Worm (Caenorhabditis elegans) whole organism, young adult: Measurements from ENCODE around the gene rpl-29.
A peak's percentile ranks its signal among the peaks of the same experiment; 100 is the strongest.

Source experiments
- B0336.3 ChIP-seq: fragments of 200-800 bp; sonication (Bioruptor generic); IDR thresholded peaks from 2 replicates; pipeline ENCODE4 v1.3.6; 2022; ENCODE audit warnings: missing genetic modification characterization, missing compliant biosample characterization
- C06A6.2 ChIP-seq: fragments of 200-800 bp; sonication (Bioruptor generic); conservative IDR thresholded peaks from 2 replicates; pipeline ENCODE4 v1.3.6; 2022; ENCODE audit warnings: missing genetic modification characterization, missing compliant biosample characterization
- F33H1.4 ChIP-seq: fragments of 200-800 bp; sonication (Bioruptor generic); IDR thresholded peaks from 2 replicates; pipeline ENCODE4 v1.3.6; 2022; ENCODE audit warnings: missing genetic modification reagents, missing genetic modification characterization, missing compliant biosample characterization
- F57A8.1 ChIP-seq: fragments of 200-800 bp; sonication (Bioruptor generic); optimal IDR thresholded peaks from 2 replicates; lab custom pipeline; 2018; ENCODE audit warnings: mild to moderate bottlenecking, missing genetic modification characterization, moderate library complexity, missing compliant biosample characterization
- K12H6.12 ChIP-seq: fragments of 200-800 bp; sonication (Bioruptor generic); optimal IDR thresholded peaks from 2 replicates; lab custom pipeline; 2018; ENCODE audit warnings: mild to moderate bottlenecking, missing genetic modification characterization, missing compliant biosample characterization
- Y53G8AR.9 ChIP-seq: fragments of 200-800 bp; sonication (Bioruptor generic); conservative IDR thresholded peaks from 2 replicates; pipeline ENCODE4 v1.3.6; 2022; ENCODE audit warnings: missing genetic modification reagents, missing genetic modification characterization, missing compliant biosample characterization
- Y56A3A.18 ChIP-seq: fragments of 200-800 bp; sonication (Bioruptor generic); IDR thresholded peaks from 2 replicates; pipeline ENCODE4 v1.3.6; 2022; ENCODE audit warnings: missing genetic modification reagents, missing genetic modification characterization, missing compliant biosample characterization
- ama-1 ChIP-seq, 3 experiments: fragments of 150-350 bp in 1 of 3; sonication (generic microtip) in 2 of 3; optimal IDR thresholded peaks; 2 replicates each; lab custom pipeline; 2014 to 2018; ENCODE audit warnings: missing biosample characterization in 2 of 3, missing genetic modification characterization in 2 of 3, missing genetic modification reagents in 2 of 3
- atf-7 ChIP-seq: sonication (generic microtip); optimal IDR thresholded peaks from 2 replicates; lab custom pipeline; 2017; ENCODE audit warnings: mild to moderate bottlenecking, missing genetic modification characterization, missing compliant biosample characterization
- athp-1 ChIP-seq: sonication (generic microtip); optimal IDR thresholded peaks from 2 replicates; lab custom pipeline; 2017; ENCODE audit warnings: mild to moderate bottlenecking, missing genetic modification characterization, missing compliant biosample characterization
- attf-3 ChIP-seq: fragments of 200-800 bp; sonication (Bioruptor generic); conservative IDR thresholded peaks from 2 replicates; pipeline ENCODE4 v1.3.6; 2022; ENCODE audit warnings: missing genetic modification reagents, missing genetic modification characterization, missing compliant biosample characterization
- attf-6 ChIP-seq: fragments of 200-800 bp; sonication (Bioruptor generic); IDR thresholded peaks from 2 replicates; pipeline ENCODE4 v1.3.6; 2022; ENCODE audit warnings: missing genetic modification reagents, missing genetic modification characterization, missing compliant biosample characterization
- cebp-1 ChIP-seq, 2 experiments: fragments of 200-800 bp in 1 of 2; sonication (Bioruptor generic) in 1 of 2; sonication (generic microtip) in 1 of 2; IDR thresholded peaks in 1 of 2; optimal IDR thresholded peaks in 1 of 2; 2 replicates each; pipeline versions ENCODE4 v1.3.6 to Lab custom; 2017 to 2022; ENCODE audit warnings: missing compliant biosample characterization in 2 of 2, missing genetic modification characterization in 2 of 2, mild to moderate bottlenecking in 1 of 2, missing genetic modification reagents in 1 of 2, moderate library complexity in 1 of 2
- ceh-100 ChIP-seq: fragments of 200-800 bp; sonication (Bioruptor generic); IDR thresholded peaks from 2 replicates; pipeline ENCODE4 v1.3.6; 2022; ENCODE audit warnings: missing genetic modification reagents, missing genetic modification characterization, missing compliant biosample characterization
- ceh-91 ChIP-seq: fragments of 200-800 bp; sonication (Bioruptor generic); IDR thresholded peaks from 2 replicates; pipeline ENCODE4 v1.3.6; 2022; ENCODE audit warnings: missing genetic modification reagents, missing genetic modification characterization, missing compliant biosample characterization
- chd-7 ChIP-seq: sonication (generic microtip); optimal IDR thresholded peaks from 2 replicates; lab custom pipeline; 2016; ENCODE audit warnings: mild to moderate bottlenecking, missing genetic modification characterization, moderate library complexity, missing compliant biosample characterization
- die-1 ChIP-seq: sonication (generic microtip); optimal IDR thresholded peaks from 2 replicates; lab custom pipeline; 2016; ENCODE audit warnings: missing genotype, mild to moderate bottlenecking, missing genetic modification characterization, missing compliant biosample characterization
- egl-18 ChIP-seq: fragments of 200-800 bp; sonication (Bioruptor generic); IDR thresholded peaks from 2 replicates; pipeline ENCODE4 v1.3.6; 2022; ENCODE audit warnings: missing genetic modification reagents, missing genetic modification characterization, missing compliant biosample characterization
- fkh-3 ChIP-seq: sonication (generic microtip); optimal IDR thresholded peaks from 2 replicates; lab custom pipeline; 2016; ENCODE audit warnings: mild to moderate bottlenecking, missing genetic modification characterization, missing compliant biosample characterization
- gei-17 ChIP-seq: fragments of 200-800 bp; sonication (Bioruptor generic); optimal IDR thresholded peaks from 2 replicates; lab custom pipeline; 2018; ENCODE audit warnings: mild to moderate bottlenecking, missing genetic modification characterization, missing compliant biosample characterization
- hlh-12 ChIP-seq: sonication (generic microtip); optimal IDR thresholded peaks from 2 replicates; lab custom pipeline; 2016; ENCODE audit warnings: missing genetic modification characterization, missing compliant biosample characterization
- hmg-1.2 ChIP-seq: fragments of 200-800 bp; sonication (Bioruptor generic); IDR thresholded peaks from 2 replicates; pipeline ENCODE4 v1.3.6; 2022; ENCODE audit warnings: missing genetic modification reagents, missing genetic modification characterization, missing compliant biosample characterization
- lin-54 ChIP-seq: fragments of 200-800 bp; sonication (Bioruptor generic); optimal IDR thresholded peaks from 2 replicates; lab custom pipeline; 2018; ENCODE audit warnings: mild to moderate bottlenecking, missing genetic modification characterization, missing compliant biosample characterization
- lsl-1 ChIP-seq: fragments of 200-800 bp; sonication (Bioruptor generic); optimal IDR thresholded peaks from 2 replicates; lab custom pipeline; 2018; ENCODE audit warnings: mild to moderate bottlenecking, missing genetic modification characterization, moderate library complexity, missing compliant biosample characterization
- madf-10 ChIP-seq: sonication (generic microtip); optimal IDR thresholded peaks from 2 replicates; lab custom pipeline; 2016; ENCODE audit warnings: mild to moderate bottlenecking, missing genetic modification characterization, missing compliant biosample characterization
- nfya-1 ChIP-seq: sonication (generic microtip); optimal IDR thresholded peaks from 2 replicates; lab custom pipeline; 2017; ENCODE audit warnings: antibody characterized with exemption, missing compliant biosample characterization, missing genetic modification characterization, borderline replicate concordance; ENCODE audit not compliant: insufficient read depth
- nfyb-1 ChIP-seq: fragments of 200-800 bp; sonication (Bioruptor generic); IDR thresholded peaks from 2 replicates; pipeline ENCODE4 v1.3.6; 2022; ENCODE audit warnings: missing genetic modification reagents, missing genetic modification characterization, missing compliant biosample characterization
- pbrm-1 ChIP-seq: fragments of 200-800 bp; sonication (Bioruptor generic); IDR thresholded peaks from 2 replicates; pipeline ENCODE4 v1.3.6; 2022; ENCODE audit warnings: missing genetic modification reagents, missing genetic modification characterization, missing compliant biosample characterization
- sdz-38 ChIP-seq: sonication (generic microtip); optimal IDR thresholded peaks from 2 replicates; lab custom pipeline; 2016; ENCODE audit warnings: missing genotype, missing genetic modification characterization, missing compliant biosample characterization
- snpc-3.4 ChIP-seq: sonication (generic microtip); optimal IDR thresholded peaks from 2 replicates; lab custom pipeline; 2017; ENCODE audit warnings: missing genetic modification characterization, mild to moderate bottlenecking, missing compliant biosample characterization, antibody characterized with exemption, moderate library complexity, missing genotype, missing genetic modification reagents
- snpc-4 ChIP-seq, 5 experiments: fragments of 150-350 bp in 1 of 5; sonication (generic microtip) in 4 of 5; optimal IDR thresholded peaks; 2 replicates each; lab custom pipeline; 2014 to 2018; ENCODE audit warnings: missing genetic modification characterization in 5 of 5, missing biosample characterization in 3 of 5, antibody characterized with exemption in 2 of 5, mild to moderate bottlenecking in 2 of 5, missing compliant biosample characterization in 2 of 5, missing genotype in 2 of 5, moderate library complexity in 2 of 5, missing genetic modification reagents in 1 of 5
- somi-1 ChIP-seq: fragments of 200-800 bp; sonication (Bioruptor generic); optimal IDR thresholded peaks from 2 replicates; lab custom pipeline; 2018; ENCODE audit warnings: mild to moderate bottlenecking, missing genetic modification characterization, missing compliant biosample characterization
- tbx-9 ChIP-seq: sonication (generic microtip); optimal IDR thresholded peaks from 2 replicates; lab custom pipeline; 2016; ENCODE audit warnings: borderline replicate concordance, missing genetic modification characterization, inconsistent platforms, missing compliant biosample characterization
- tlf-1 ChIP-seq: fragments of 200-800 bp; sonication (Bioruptor generic); optimal IDR thresholded peaks from 2 replicates; lab custom pipeline; 2018; ENCODE audit warnings: mild to moderate bottlenecking, missing genetic modification characterization, missing compliant biosample characterization
- unc-130 ChIP-seq: sonication (generic microtip); optimal IDR thresholded peaks from 2 replicates; lab custom pipeline; 2016; ENCODE audit warnings: missing genetic modification reagents, missing genetic modification characterization, missing compliant biosample characterization
- xnd-1 ChIP-seq: sonication (generic microtip); optimal IDR thresholded peaks from 2 replicates; lab custom pipeline; 2016; ENCODE audit warnings: missing genotype, missing genetic modification reagents, missing genetic modification characterization, missing compliant biosample characterization
- zfh-2 ChIP-seq: fragments of 200-800 bp; sonication (Bioruptor generic); conservative IDR thresholded peaks from 2 replicates; pipeline ENCODE4 v1.3.6; 2022; ENCODE audit warnings: missing genetic modification reagents, missing genetic modification characterization, missing compliant biosample characterization
- ztf-25 ChIP-seq: fragments of 200-800 bp; sonication (Bioruptor generic); IDR thresholded peaks from 2 replicates; pipeline ENCODE4 v1.3.6; 2022; ENCODE audit warnings: missing genetic modification reagents, missing genetic modification characterization, missing compliant biosample characterization
- ztf-28 ChIP-seq: fragments of 200-800 bp; sonication (Bioruptor generic); IDR thresholded peaks from 2 replicates; pipeline ENCODE4 v1.3.6; 2022; ENCODE audit warnings: missing genetic modification reagents, missing genetic modification characterization, missing compliant biosample characterization

The rpl-29 gene

ce11 chrIV:13879851-13880250 is 2.2 kb upstream of the rpl-29 start, which contains the start of gene B0513.4:
Gene B0513.4 (plus strand): TSS chrIV:13880151.
- TF ChIP-seq ztf-25 (GFP tag; lab: Robert Waterston, UW), result no peak
- peak; percentile 69 for TF ChIP-seq zfh-2 (GFP tag; lab: Robert Waterston, UW)
- TF ChIP-seq, all 124 proteins: peak for 1

- TF ChIP-seq lsl-1 (GFP tag; lab: Kevin White, UChicago) (peak; percentile 84), F33H1.4 (GFP tag; lab: Robert Waterston, UW) (peak; percentile 49), snpc-4 (GFP tag; optimal IDR thresholded peaks at IDR 0.05; lab: Kevin White, UChicago) (peak; percentile 9), snpc-4 (tag; optimal IDR thresholded peaks at IDR 0.05; lab: Kevin White, UChicago) (peak in 2 of 4 experiments; percentile 30 to 72), xnd-1 (peak; percentile 6), nfya-1 (no peak)
Observed at ce11 chrIV:13880370-13880769, 1.7 kb upstream of the rpl-29 start.

ce11 chrIV:13880803-13881202 is 1.2 kb upstream of the rpl-29 start:
- TF ChIP-seq madf-10 (tag; lab: Kevin White, UChicago) (peak; percentile 36), cebp-1 (GFP tag; IDR thresholded peaks at IDR 0.05; lab: Robert Waterston, UW) (no peak), cebp-1 (tag; optimal IDR thresholded peaks at IDR 0.05; lab: Kevin White, UChicago) (peak; percentile 39), somi-1 (GFP tag; lab: Kevin White, UChicago) (peak; percentile 15), tbx-9 (tag; lab: Kevin White, UChicago) (no peak)

ce11 chrIV:13882573-13882972 is 548 bp downstream of the rpl-29 start, which contains the start of gene thoc-7:
Gene thoc-7 (plus strand): TSS chrIV:13882734.
- TF ChIP-seq unc-130 (no peak), ztf-25 (GFP tag; lab: Robert Waterston, UW) (peak; percentile 70; the same call in 1 of the 2 replicates), tlf-1 (GFP tag; lab: Kevin White, UChicago) (peak; percentile 56), Y56A3A.18 (GFP tag; lab: Robert Waterston, UW) (peak; percentile 87; the same call in 1 of the 2 replicates), chd-7 (peak; percentile 59), F57A8.1 (GFP tag; lab: Kevin White, UChicago) (no peak), pbrm-1 (GFP tag; lab: Robert Waterston, UW) (peak; percentile 70), atf-7 (tag; lab: Kevin White, UChicago) (peak; percentile 54), gei-17 (GFP tag; lab: Kevin White, UChicago) (no peak), madf-10 (tag; lab: Kevin White, UChicago) (peak; percentile 10), lin-54 (peak; percentile 70), egl-18 (GFP tag; lab: Robert Waterston, UW) (0 out of 2 replicates have a peak, but pooled peaks have one; percentile 15), hlh-12 (tag; lab: Kevin White, UChicago) (no peak), ztf-28 (GFP tag; lab: Robert Waterston, UW) (no peak), snpc-3.4 (peak; percentile 83), cebp-1 (GFP tag; IDR thresholded peaks at IDR 0.05; lab: Robert Waterston, UW) (no peak), cebp-1 (tag; optimal IDR thresholded peaks at IDR 0.05; lab: Kevin White, UChicago) (peak; percentile 18), attf-6 (GFP tag; lab: Robert Waterston, UW) (peak; percentile 99), nfya-1 (no peak), Y53G8AR.9 (GFP tag; lab: Robert Waterston, UW) (peak; percentile 77), ama-1 (optimal IDR thresholded peaks at IDR 0.05; lab: Kevin White, UChicago) (no peak), ama-1 (GFP tag; optimal IDR thresholded peaks at IDR 0.05; lab: Kevin White, UChicago) (peak in 1 of 2 experiments; percentile 52), nfyb-1 (GFP tag; lab: Robert Waterston, UW) (peak; percentile 84), B0336.3 (peak; percentile 91), C06A6.2 (GFP tag; lab: Robert Waterston, UW) (no peak), F33H1.4 (GFP tag; lab: Robert Waterston, UW) (peak; percentile 60; the same call in 1 of the 2 replicates), ceh-91 (GFP tag; lab: Robert Waterston, UW) (no peak), die-1 (peak; percentile 57), ceh-100 (GFP tag; lab: Robert Waterston, UW) (0 out of 2 replicates have a peak, but pooled peaks have one; percentile 39), athp-1 (tag; lab: Kevin White, UChicago) (peak; percentile 57), sdz-38 (no peak), hmg-1.2 (GFP tag; lab: Robert Waterston, UW) (peak; percentile 37; the same call in 1 of the 2 replicates), attf-3 (GFP tag; lab: Robert Waterston, UW) (no peak), K12H6.12 (tag; lab: Kevin White, UChicago) (peak; percentile 4), snpc-4 (GFP tag; optimal IDR thresholded peaks at IDR 0.05; lab: Kevin White, UChicago) (peak; percentile 35), snpc-4 (tag; optimal IDR thresholded peaks at IDR 0.05; lab: Kevin White, UChicago) (peak; percentile 7 to 94 (median 60)), fkh-3 (tag; lab: Kevin White, UChicago) (no peak)
